Worm (Caenorhabditis elegans) whole organism, L3 larva: ENCODE data around the gene ZK792.7.

Experiments used
- ZK546.5 ChIP-seq: sonication (generic microtip); optimal IDR thresholded peaks from 2 replicates; lab custom pipeline; 2017; ENCODE audit warnings: missing biosample characterization, missing genetic modification characterization
- aly-2 ChIP-seq: fragments of 150-350 bp; optimal IDR thresholded peaks from 2 replicates; lab custom pipeline; 2014; ENCODE audit warnings: missing biosample characterization, missing genetic modification characterization
- ama-1 ChIP-seq: fragments of 150-350 bp; optimal IDR thresholded peaks from 2 replicates; lab custom pipeline; 2018
- ceh-16 ChIP-seq: sonication (generic microtip); optimal IDR thresholded peaks from 2 replicates; lab custom pipeline; 2017; ENCODE audit warnings: missing biosample characterization, missing genetic modification characterization
- ceh-28 ChIP-seq: fragments of 150-350 bp; optimal IDR thresholded peaks from 2 replicates; lab custom pipeline; 2014; ENCODE audit warnings: missing biosample characterization, missing genetic modification reagents, missing genetic modification characterization
- ceh-82 ChIP-seq: fragments of 150-350 bp; optimal IDR thresholded peaks from 2 replicates; lab custom pipeline; 2014; ENCODE audit warnings: missing biosample characterization, missing genetic modification characterization
- ceh-9 ChIP-seq: sonication (generic microtip); optimal IDR thresholded peaks from 2 replicates; lab custom pipeline; 2018; ENCODE audit warnings: missing biosample characterization, missing genetic modification characterization
- daf-12 ChIP-seq: fragments of 150-350 bp; optimal IDR thresholded peaks from 2 replicates; lab custom pipeline; 2014; ENCODE audit warnings: missing biosample characterization, missing genetic modification reagents, missing genetic modification characterization
- egl-27 ChIP-seq: sonication (generic microtip); optimal IDR thresholded peaks from 4 replicates; lab custom pipeline; 2017; ENCODE audit warnings: missing biosample characterization, missing genetic modification reagents, missing genetic modification characterization
- egl-5 ChIP-seq: fragments of 150-350 bp; optimal IDR thresholded peaks from 2 replicates; lab custom pipeline; 2017; ENCODE audit warnings: missing biosample characterization, missing genetic modification reagents, missing genetic modification characterization, inconsistent platforms
- elt-1 ChIP-seq: fragments of 150-350 bp; optimal IDR thresholded peaks from 2 replicates; lab custom pipeline; 2014; ENCODE audit warnings: missing biosample characterization, missing genetic modification characterization
- elt-2 ChIP-seq: sonication (generic microtip); optimal IDR thresholded peaks from 2 replicates; lab custom pipeline; 2016; ENCODE audit warnings: missing genetic modification reagents, mild to moderate bottlenecking, missing genetic modification characterization, missing compliant biosample characterization
- eor-1 ChIP-seq, 2 experiments: fragments of 150-350 bp; optimal IDR thresholded peaks; 2 replicates each; lab custom pipeline; 2014 to 2018; ENCODE audit warnings: missing biosample characterization in 2 of 2, missing genetic modification characterization in 2 of 2
- fkh-10 ChIP-seq: sonication (generic microtip); optimal IDR thresholded peaks from 2 replicates; lab custom pipeline; 2017; ENCODE audit warnings: missing biosample characterization, missing genetic modification reagents, missing genetic modification characterization
- fos-1 ChIP-seq: fragments of 150-350 bp; optimal IDR thresholded peaks from 2 replicates; lab custom pipeline; 2014; ENCODE audit warnings: missing biosample characterization, missing genetic modification characterization
- hmg-11 ChIP-seq: sonication (generic microtip); optimal IDR thresholded peaks from 2 replicates; lab custom pipeline; 2016; ENCODE audit warnings: missing genetic modification characterization, missing compliant biosample characterization
- jun-1 ChIP-seq: fragments of 150-350 bp; optimal IDR thresholded peaks from 2 replicates; lab custom pipeline; 2014; ENCODE audit warnings: missing biosample characterization, missing genetic modification reagents, missing genetic modification characterization
- lin-15B ChIP-seq: fragments of 150-350 bp; optimal IDR thresholded peaks from 2 replicates; lab custom pipeline; 2014; ENCODE audit warnings: missing biosample characterization, missing genetic modification characterization
- lin-39 ChIP-seq: fragments of 150-350 bp; optimal IDR thresholded peaks from 2 replicates; lab custom pipeline; 2018; ENCODE audit warnings: missing biosample characterization, missing genetic modification reagents, missing genetic modification characterization
- mdl-1 ChIP-seq: fragments of 150-350 bp; optimal IDR thresholded peaks from 2 replicates; lab custom pipeline; 2014; ENCODE audit warnings: missing biosample characterization, missing genetic modification characterization
- mml-1 ChIP-seq: fragments of 150-350 bp; sonication (generic microtip); optimal IDR thresholded peaks from 3 replicates; lab custom pipeline; 2014; ENCODE audit warnings: missing biosample characterization, missing genetic modification characterization
- nfya-1 ChIP-seq: sonication (generic microtip); optimal IDR thresholded peaks from 2 replicates; lab custom pipeline; 2017; ENCODE audit warnings: missing genetic modification characterization, mild to moderate bottlenecking, missing compliant biosample characterization, antibody characterized with exemption, moderate library complexity; ENCODE audit not compliant: insufficient read depth
- nhr-11 ChIP-seq: fragments of 150-350 bp; optimal IDR thresholded peaks from 2 replicates; lab custom pipeline; 2014; ENCODE audit warnings: missing biosample characterization, missing genetic modification characterization
- nhr-12 ChIP-seq: fragments of 150-350 bp; optimal IDR thresholded peaks from 2 replicates; lab custom pipeline; 2014; ENCODE audit warnings: missing biosample characterization, missing genetic modification characterization
- nhr-23 ChIP-seq: fragments of 150-350 bp; optimal IDR thresholded peaks from 2 replicates; lab custom pipeline; 2014; ENCODE audit warnings: missing biosample characterization, missing genetic modification reagents, missing genetic modification characterization
- nhr-237 ChIP-seq: fragments of 150-350 bp; optimal IDR thresholded peaks from 2 replicates; lab custom pipeline; 2014; ENCODE audit warnings: missing biosample characterization, missing genetic modification characterization
- nhr-25 ChIP-seq: sonication (generic microtip); optimal IDR thresholded peaks from 2 replicates; lab custom pipeline; 2017; ENCODE audit warnings: missing biosample characterization, missing genetic modification characterization
- nhr-43 ChIP-seq: sonication (generic microtip); optimal IDR thresholded peaks from 2 replicates; lab custom pipeline; 2016; ENCODE audit warnings: mild to moderate bottlenecking, missing genetic modification characterization, missing compliant biosample characterization; ENCODE audit not compliant: poor library complexity, severe bottlenecking
- nhr-67 ChIP-seq: fragments of 150-350 bp; optimal IDR thresholded peaks from 2 replicates; lab custom pipeline; 2014; ENCODE audit warnings: missing biosample characterization, missing genetic modification characterization
- nhr-76 ChIP-seq: fragments of 150-350 bp; sonication (generic microtip); optimal IDR thresholded peaks from 5 replicates; lab custom pipeline; 2014; ENCODE audit warnings: missing biosample characterization, missing genetic modification characterization
- pha-4 ChIP-seq: fragments of 150-350 bp; optimal IDR thresholded peaks from 2 replicates; lab custom pipeline; 2014; ENCODE audit warnings: missing biosample characterization, missing genetic modification reagents, missing genetic modification characterization
- pqm-1 ChIP-seq: fragments of 150-350 bp; optimal IDR thresholded peaks from 2 replicates; lab custom pipeline; 2017; ENCODE audit warnings: missing biosample characterization, missing genetic modification characterization, inconsistent platforms
- unc-62 ChIP-seq: fragments of 150-350 bp; sonication (generic microtip); optimal IDR thresholded peaks from 4 replicates; lab custom pipeline; 2014; ENCODE audit warnings: missing biosample characterization, missing genetic modification reagents, missing genetic modification characterization
- ztf-4 ChIP-seq: fragments of 150-350 bp; optimal IDR thresholded peaks from 2 replicates; lab custom pipeline; 2014; ENCODE audit warnings: missing biosample characterization, missing genetic modification characterization

The ZK792.7 gene

DNA sequence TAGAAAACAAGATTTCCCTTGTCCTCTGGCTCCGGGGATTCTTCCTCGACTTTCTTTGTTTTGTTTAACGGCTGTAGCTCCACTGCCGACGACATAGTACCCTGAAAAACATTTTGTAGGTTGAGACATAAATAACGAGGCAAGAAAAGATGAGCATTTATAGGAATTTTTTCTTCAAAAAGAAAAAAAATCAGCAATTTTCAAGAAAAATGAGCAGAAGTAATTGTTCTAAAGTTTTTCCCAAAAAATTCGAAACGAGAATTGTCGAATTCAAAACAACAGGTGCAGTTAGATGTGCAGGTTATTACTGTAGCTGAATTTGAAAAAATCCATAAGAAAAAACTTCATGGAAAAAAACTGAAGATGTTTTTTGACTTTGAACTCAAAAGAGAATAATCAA is 38.9 kb upstream of the ZK792.7 start, which contains the start of gene ent-1:
TSS of gene ent-1 (minus strand) at position 101 of the 400 bp plus-strand sequence.
- no peak for TF ChIP-seq ztf-4
- no peak for TF ChIP-seq daf-12 (tag; lab: Kevin White, UChicago)
- no peak for TF ChIP-seq jun-1 (tag; lab: Kevin White, UChicago)
- no peak for TF ChIP-seq nhr-23 (tag; lab: Kevin White, UChicago)
- TF ChIP-seq egl-5 (tag; lab: Kevin White, UChicago), result no peak
- no peak for TF ChIP-seq fkh-10 (GFP tag; lab: Kevin White, UChicago)
- no peak for TF ChIP-seq eor-1 (tag; optimal IDR thresholded peaks at IDR 0.05; lab: Kevin White, UChicago)
- no peak for TF ChIP-seq nhr-76 (tag; lab: Kevin White, UChicago)
- TF ChIP-seq lin-39 (tag; lab: Kevin White, UChicago), result no peak
- TF ChIP-seq pqm-1, result no peak
- no peak for TF ChIP-seq unc-62
- TF ChIP-seq nhr-11 (tag; lab: Kevin White, UChicago), result no peak
- no peak for TF ChIP-seq aly-2 (tag; lab: Kevin White, UChicago)
- no peak for TF ChIP-seq nhr-12 (tag; lab: Kevin White, UChicago)
- no peak for TF ChIP-seq ceh-28
- TF ChIP-seq mdl-1 (tag; lab: Kevin White, UChicago), result no peak
- TF ChIP-seq nhr-25, result no peak
- no peak for TF ChIP-seq hmg-11 (tag; lab: Kevin White, UChicago)

DNA sequence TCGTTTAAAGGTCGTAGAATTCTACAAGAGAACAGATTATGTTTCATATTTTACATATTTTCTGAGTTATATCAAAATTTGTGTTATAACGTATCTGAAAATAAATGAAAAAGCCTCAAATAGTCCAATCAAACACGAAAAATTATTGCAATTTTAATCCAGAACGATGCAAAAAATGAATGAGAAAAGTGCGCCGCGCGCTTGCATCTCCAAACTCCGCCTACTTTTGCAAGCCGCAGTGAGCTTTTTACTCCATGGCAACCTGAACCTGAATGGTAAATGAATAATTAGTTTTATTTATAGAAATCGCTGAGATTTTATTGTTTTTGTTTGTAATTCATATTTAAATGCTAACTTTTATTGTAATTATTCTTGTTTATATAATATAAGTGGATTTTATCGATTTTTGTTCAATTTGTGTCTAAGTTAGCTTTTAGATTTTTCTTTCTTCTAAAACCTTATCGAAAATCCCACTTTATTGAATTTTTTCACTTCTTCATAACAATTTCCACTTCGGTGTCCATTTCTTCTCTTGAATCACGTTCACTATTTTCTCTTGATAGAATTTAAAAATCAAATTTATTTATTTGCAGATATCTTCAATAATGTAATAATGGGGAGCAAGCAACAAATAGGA is 38.0 kb upstream of the ZK792.7 start, which contains the start of gene ZK809.5:
TSS of gene ZK809.5 (plus strand) at position 587 of the 637 bp plus-strand sequence.
- no peak for TF ChIP-seq jun-1 (tag; lab: Kevin White, UChicago)
- TF ChIP-seq nhr-12 (tag; lab: Kevin White, UChicago), result no peak
- TF ChIP-seq lin-15B, result no peak
- TF ChIP-seq nhr-43 (tag; lab: Kevin White, UChicago), result no peak
- TF ChIP-seq ZK546.5 (tag; lab: Kevin White, UChicago), result no peak
- peak; percentile 20 for TF ChIP-seq nfya-1 (tag; lab: Kevin White, UChicago)
- TF ChIP-seq nhr-25, result no peak
- peak; percentile 34 for TF ChIP-seq hmg-11 (tag; lab: Kevin White, UChicago)
- TF ChIP-seq nhr-11 (tag; lab: Kevin White, UChicago), result no peak
- TF ChIP-seq, all 47 proteins: peak for 2

DNA sequence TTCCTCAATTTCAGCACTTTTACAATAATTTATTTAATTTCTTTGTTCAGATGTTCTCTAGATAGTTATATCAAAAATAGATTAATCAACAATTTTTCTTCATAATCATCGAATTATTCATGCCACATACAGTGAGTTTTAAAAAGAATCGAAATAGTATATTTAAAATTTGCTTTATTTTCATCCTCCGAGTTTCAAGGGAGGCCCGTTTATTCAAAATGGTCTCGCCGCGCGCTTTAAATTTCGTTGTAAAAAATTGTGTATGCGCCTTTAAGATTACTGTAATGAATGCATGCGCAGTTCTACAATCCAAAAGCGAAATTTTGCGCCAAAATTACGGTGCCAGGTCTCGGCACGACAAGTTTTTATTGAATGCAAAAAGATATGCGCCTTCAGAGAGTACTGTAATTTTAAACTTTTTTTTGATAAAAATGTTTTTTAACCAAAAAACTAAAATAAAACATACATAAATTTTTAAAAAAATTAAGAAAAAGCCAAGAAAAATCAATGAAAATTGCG is 34.4 kb upstream of the ZK792.7 start, which contains the start of gene ZK792.1:
TSS of gene ZK792.1 (plus strand) at position 51 of the 519 bp plus-strand sequence.
- no peak for TF ChIP-seq nhr-237 (tag; lab: Kevin White, UChicago)
- no peak for TF ChIP-seq ztf-4
- TF ChIP-seq eor-1 (tag; optimal IDR thresholded peaks at IDR 0.05; lab: Kevin White, UChicago), result no peak
- no peak for TF ChIP-seq nhr-23 (tag; lab: Kevin White, UChicago)
- no peak for TF ChIP-seq ceh-82 (tag; lab: Kevin White, UChicago)
- no peak for TF ChIP-seq mdl-1 (tag; lab: Kevin White, UChicago)
- no peak for TF ChIP-seq mml-1
- TF ChIP-seq ceh-28, result no peak

DNA sequence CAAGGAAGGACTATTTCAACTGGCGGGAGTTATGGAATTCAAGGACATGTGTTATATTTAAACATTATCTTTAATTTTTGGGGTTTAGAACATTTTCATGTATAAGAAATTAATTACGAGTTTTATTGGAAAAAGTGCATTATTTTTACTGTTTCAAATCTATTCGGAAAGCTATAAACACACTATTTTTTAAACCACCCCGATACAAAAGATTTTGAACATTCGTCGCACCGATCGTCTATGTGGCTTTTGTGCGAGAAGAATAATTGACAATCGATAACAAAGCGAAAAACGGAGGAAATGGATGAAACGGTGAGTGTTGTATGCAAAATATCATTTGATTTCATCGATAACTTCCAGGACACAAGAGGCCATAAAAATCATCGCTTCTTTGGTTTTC is 29.2 kb upstream of the ZK792.7 start, which contains the start of gene ZK809.9:
TSS of gene ZK809.9 (plus strand) at position 301 of the 400 bp plus-strand sequence.
- TF ChIP-seq nhr-67 (tag; lab: Kevin White, UChicago) (no peak), nhr-43 (tag; lab: Kevin White, UChicago) (no peak), elt-2 (tag; lab: Kevin White, UChicago) (no peak), fos-1 (tag; lab: Kevin White, UChicago) (no peak), pha-4 (no peak), ama-1 (lab: Kevin White, UChicago) (no peak), ceh-28 (no peak), nhr-76 (tag; lab: Kevin White, UChicago) (no peak), ceh-16 (tag; lab: Kevin White, UChicago) (no peak)

DNA sequence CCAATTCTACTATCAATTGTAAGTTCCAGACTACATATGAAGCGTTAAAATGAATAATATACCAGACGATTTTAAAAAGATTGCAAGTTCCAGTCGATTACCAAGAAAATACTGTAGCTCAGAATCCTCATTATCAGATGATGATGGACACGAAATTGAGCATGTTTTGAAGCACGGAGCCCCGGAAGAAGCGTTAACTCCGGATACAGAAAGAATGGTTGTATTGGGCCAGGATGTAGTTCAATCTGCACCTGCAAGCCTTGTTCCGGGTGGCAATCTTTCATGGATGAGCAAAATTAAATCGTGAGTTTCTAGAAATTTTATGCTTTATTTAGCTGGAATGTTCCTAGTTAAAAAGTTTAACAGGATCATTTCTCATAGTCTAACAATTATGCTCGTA is 26.2 kb upstream of the ZK792.7 start, which contains the start of gene atg-4.2:
TSS of gene atg-4.2 (plus strand) at position 24 of the 400 bp plus-strand sequence.
- TF ChIP-seq nhr-12 (tag; lab: Kevin White, UChicago), result no peak
- no peak for TF ChIP-seq elt-1
- no peak for TF ChIP-seq ceh-82 (tag; lab: Kevin White, UChicago)
- TF ChIP-seq hmg-11 (tag; lab: Kevin White, UChicago), result no peak
- TF ChIP-seq egl-5 (tag; lab: Kevin White, UChicago), result no peak
- no peak for TF ChIP-seq lin-15B
- TF ChIP-seq ama-1 (lab: Kevin White, UChicago), result no peak
- no peak for TF ChIP-seq egl-27
- no peak for TF ChIP-seq nhr-76 (tag; lab: Kevin White, UChicago)
- TF ChIP-seq fkh-10 (GFP tag; lab: Kevin White, UChicago), result no peak
- no peak for TF ChIP-seq lin-39 (tag; lab: Kevin White, UChicago)
- no peak for TF ChIP-seq nfya-1 (tag; lab: Kevin White, UChicago)
- no peak for TF ChIP-seq fos-1 (tag; lab: Kevin White, UChicago)
- no peak for TF ChIP-seq nhr-25
- no peak for TF ChIP-seq nhr-237 (tag; lab: Kevin White, UChicago)
- TF ChIP-seq ceh-9 (tag; lab: Kevin White, UChicago), result no peak
- TF ChIP-seq jun-1 (tag; lab: Kevin White, UChicago), result no peak
- TF ChIP-seq unc-62, result no peak
